Fruit fly (Drosophila melanogaster) whole organism, pupa: ENCODE results near the gene CG42542.

ENCODE experiments used
- CG10348 ChIP-seq: fragments of 200-800 bp; sonication (Bioruptor generic); IDR thresholded peaks from 2 replicates; pipeline ENCODE4 v1.3.6; 2022; ENCODE audit warnings: missing biosample characterization, missing genetic modification characterization
- CG12605 ChIP-seq: fragments of 200-800 bp; sonication (Bioruptor generic); IDR thresholded peaks from 2 replicates; pipeline ENCODE4 v1.3.6; 2022; ENCODE audit warnings: missing biosample characterization, missing genetic modification characterization
- CG13204 ChIP-seq: fragments of 200-800 bp; sonication (Bioruptor generic); optimal IDR thresholded peaks from 2 replicates; lab custom pipeline; 2018; ENCODE audit warnings: missing biosample characterization, mild to moderate bottlenecking, missing genetic modification characterization, moderate library complexity
- CG14655 ChIP-seq: fragments of 200-800 bp; sonication (Bioruptor generic); optimal IDR thresholded peaks from 3 replicates; lab custom pipeline; 2017; ENCODE audit warnings: mild to moderate bottlenecking, missing biosample characterization, missing genetic modification reagents, missing genetic modification characterization
- CG15710 ChIP-seq: fragments of 200-800 bp; sonication (Bioruptor generic); optimal IDR thresholded peaks from 2 replicates; lab custom pipeline; 2018; ENCODE audit warnings: missing biosample characterization, mild to moderate bottlenecking, missing genetic modification characterization, moderate library complexity
- CG17806 ChIP-seq: fragments of 200-800 bp; sonication (Bioruptor generic); optimal IDR thresholded peaks from 2 replicates; lab custom pipeline; 2018; ENCODE audit warnings: missing biosample characterization, mild to moderate bottlenecking, missing genetic modification characterization, moderate library complexity
- CG32121 ChIP-seq: fragments of 200-800 bp; sonication (Bioruptor generic); IDR thresholded peaks from 2 replicates; pipeline ENCODE4 v1.3.6; 2022; ENCODE audit warnings: missing biosample characterization, missing genetic modification characterization
- CG34367 ChIP-seq: fragments of 200-800 bp; sonication (Bioruptor generic); optimal IDR thresholded peaks from 2 replicates; lab custom pipeline; 2018; ENCODE audit warnings: missing biosample characterization, mild to moderate bottlenecking, missing genetic modification characterization
- CG4496 ChIP-seq: fragments of 200-800 bp; sonication (Bioruptor generic); IDR thresholded peaks from 3 replicates; pipeline ENCODE4 v1.3.6; 2022; ENCODE audit warnings: missing biosample characterization, missing genetic modification characterization
- CG8159 ChIP-seq: fragments of 200-800 bp; sonication (Bioruptor generic); optimal IDR thresholded peaks from 3 replicates; lab custom pipeline; 2018; ENCODE audit warnings: missing biosample characterization, mild to moderate bottlenecking, missing genetic modification characterization, moderate library complexity
- CG8301 ChIP-seq: fragments of 200-800 bp; sonication (Bioruptor generic); optimal IDR thresholded peaks from 2 replicates; lab custom pipeline; 2018; ENCODE audit warnings: missing biosample characterization, mild to moderate bottlenecking, missing genetic modification characterization
- CG9948 ChIP-seq: fragments of 200-800 bp; sonication (Bioruptor generic); optimal IDR thresholded peaks from 2 replicates; lab custom pipeline; 2018; ENCODE audit warnings: missing biosample characterization, mild to moderate bottlenecking, missing genetic modification characterization, moderate library complexity
- D1 ChIP-seq: fragments of 200-800 bp; sonication (Bioruptor generic); optimal IDR thresholded peaks from 2 replicates; lab custom pipeline; 2018; ENCODE audit warnings: missing biosample characterization, mild to moderate bottlenecking, missing genetic modification characterization, moderate library complexity
- EcR ChIP-seq: fragments of 200-800 bp; sonication (Bioruptor generic); optimal IDR thresholded peaks from 3 replicates; lab custom pipeline; 2019; ENCODE audit warnings: missing biosample characterization, missing genetic modification characterization, mild to moderate bottlenecking, moderate library complexity, missing genetic modification reagents
- Ets98B ChIP-seq: fragments of 200-800 bp; sonication (Bioruptor generic); IDR thresholded peaks from 2 replicates; pipeline ENCODE4 v1.3.6; 2022; ENCODE audit warnings: missing biosample characterization, missing genetic modification characterization
- Pif1A ChIP-seq: fragments of 200-800 bp; sonication (Bioruptor generic); optimal IDR thresholded peaks from 3 replicates; lab custom pipeline; 2016; ENCODE audit warnings: missing biosample characterization, missing genetic modification characterization
- Pif1B ChIP-seq: fragments of 200-800 bp; sonication (Bioruptor generic); optimal IDR thresholded peaks from 3 replicates; lab custom pipeline; 2016; ENCODE audit warnings: missing biosample characterization, missing genetic modification characterization
- Snoo ChIP-seq: fragments of 200-800 bp; sonication (Bioruptor generic); optimal IDR thresholded peaks from 3 replicates; lab custom pipeline; 2017; ENCODE audit warnings: missing biosample characterization, mild to moderate bottlenecking, missing genetic modification characterization, inconsistent platforms
- fd96Ca ChIP-seq: fragments of 200-800 bp; sonication (Bioruptor generic); IDR thresholded peaks from 3 replicates; pipeline ENCODE4 v1.3.6; 2022; ENCODE audit warnings: missing biosample characterization, missing genetic modification characterization
- gl ChIP-seq: fragments of 200-800 bp; sonication (Bioruptor generic); optimal IDR thresholded peaks from 2 replicates; lab custom pipeline; 2018; ENCODE audit warnings: missing biosample characterization, mild to moderate bottlenecking, missing genetic modification characterization
- rn ChIP-seq: fragments of 200-800 bp; sonication (Bioruptor generic); IDR thresholded peaks from 2 replicates; pipeline ENCODE4 v1.3.6; 2022; ENCODE audit warnings: missing biosample characterization, missing genetic modification characterization

Gene CG42542

dm6 chr3R:15196134-15197034 lies at the start of gene CG42542, which contains the start of gene Kpc1:
Gene CG42542 (plus strand): TSS chr3R:15196598.
Gene Kpc1 (minus strand): TSS chr3R:15196210.
- TF ChIP-seq CG32121 (GFP tag; lab: Robert Waterston, UW) (peak; percentile 44; the same call in 1 of the 2 replicates), CG34367 (tag; lab: Kevin White, UChicago) (peak; percentile 30), D1 (tag; lab: Kevin White, UChicago) (no peak), CG14655 (GFP tag; lab: Kevin White, UChicago) (no peak), CG9948 (tag; lab: Kevin White, UChicago) (no peak), Pif1B (GFP tag; lab: Kevin White, UChicago) (no peak), CG15710 (tag; lab: Kevin White, UChicago) (peak; percentile 43), CG10348 (no peak), CG8301 (tag; lab: Kevin White, UChicago) (peak; percentile 29), CG17806 (peak; percentile 50), CG4496 (GFP tag; lab: Robert Waterston, UW) (peak; percentile 69), CG8159 (peak; percentile 58), EcR (GFP tag; lab: Kevin White, UChicago) (no peak), Pif1A (GFP tag; lab: Kevin White, UChicago) (peak; percentile 10), CG12605 (GFP tag; lab: Robert Waterston, UW) (0 out of 2 replicates have a peak, but pooled peaks have one; percentile 23), fd96Ca (GFP tag; lab: Robert Waterston, UW) (0 out of 3 replicates have a peak, but pooled peaks have one; percentile 40), gl (tag; lab: Kevin White, UChicago) (no peak)

dm6 chr3R:15147038-15147744 lies 49.2 kb upstream of the CG42542 start, which contains the start of gene Glys:
Gene Glys (minus strand): TSS chr3R:15147531.
- TF ChIP-seq CG13204 = no peak
- peak; percentile 67 for TF ChIP-seq CG14655 (GFP tag; lab: Kevin White, UChicago)
- peak; percentile 57 for TF ChIP-seq Snoo (tag; lab: Kevin White, UChicago)
- TF ChIP-seq CG17806 = peak; percentile 44
- TF ChIP-seq CG15710 (tag; lab: Kevin White, UChicago) = peak; percentile 45
- peak; percentile 20 for TF ChIP-seq EcR (GFP tag; lab: Kevin White, UChicago)
- peak; percentile 63 for TF ChIP-seq CG8301 (tag; lab: Kevin White, UChicago)
- TF ChIP-seq D1 (tag; lab: Kevin White, UChicago) = no peak
- TF ChIP-seq rn (GFP tag; lab: Robert Waterston, UW) = no peak
- peak; percentile 84 for TF ChIP-seq CG4496 (GFP tag; lab: Robert Waterston, UW)
- TF ChIP-seq CG9948 (tag; lab: Kevin White, UChicago) = no peak
- TF ChIP-seq Pif1B (GFP tag; lab: Kevin White, UChicago) = peak; percentile 73
- TF ChIP-seq Ets98B (GFP tag; lab: Robert Waterston, UW) = peak; percentile 81
- peak; percentile 87 for TF ChIP-seq CG12605 (GFP tag; lab: Robert Waterston, UW)
- TF ChIP-seq CG32121 (GFP tag; lab: Robert Waterston, UW) = peak; percentile 73; the same call in 1 of the 2 replicates
- TF ChIP-seq fd96Ca (GFP tag; lab: Robert Waterston, UW) = peak; percentile 84
- peak; percentile 53 for TF ChIP-seq CG8159
- TF ChIP-seq CG34367 (tag; lab: Kevin White, UChicago) = peak; percentile 63
- no peak for TF ChIP-seq CG10348
- peak; percentile 80 for TF ChIP-seq Pif1A (GFP tag; lab: Kevin White, UChicago)
- TF ChIP-seq gl (tag; lab: Kevin White, UChicago) = peak; percentile 78
- TF ChIP-seq, all 21 proteins: peak for 16

- TF ChIP-seq CG32121 (GFP tag; lab: Robert Waterston, UW) = no peak
- no peak for TF ChIP-seq CG9948 (tag; lab: Kevin White, UChicago)
- TF ChIP-seq Ets98B (GFP tag; lab: Robert Waterston, UW) = no peak
- TF ChIP-seq CG17806 = no peak
- TF ChIP-seq CG15710 (tag; lab: Kevin White, UChicago) = no peak
- TF ChIP-seq CG12605 (GFP tag; lab: Robert Waterston, UW) = no peak
- no peak for TF ChIP-seq EcR (GFP tag; lab: Kevin White, UChicago)
- no peak for TF ChIP-seq Pif1B (GFP tag; lab: Kevin White, UChicago)
- no peak for TF ChIP-seq CG4496 (GFP tag; lab: Robert Waterston, UW)
- TF ChIP-seq CG8301 (tag; lab: Kevin White, UChicago) = no peak
- no peak for TF ChIP-seq Snoo (tag; lab: Kevin White, UChicago)
Measured at dm6 chr3R:15147872-15148444, 48.4 kb upstream of the CG42542 start.

- TF ChIP-seq fd96Ca (GFP tag; lab: Robert Waterston, UW) (no peak), CG13204 (no peak), CG12605 (GFP tag; lab: Robert Waterston, UW) (no peak), CG14655 (GFP tag; lab: Kevin White, UChicago) (no peak), D1 (tag; lab: Kevin White, UChicago) (no peak), CG32121 (GFP tag; lab: Robert Waterston, UW) (no peak), Ets98B (GFP tag; lab: Robert Waterston, UW) (no peak), rn (GFP tag; lab: Robert Waterston, UW) (no peak), CG15710 (tag; lab: Kevin White, UChicago) (no peak)
Measured at dm6 chr3R:15148562-15148961, 47.8 kb upstream of the CG42542 start.
